Fruit fly (Drosophila melanogaster) whole organism, embryonic: ENCODE measurements around the gene Hmr.

Experiments used
- Adf1 ChIP-seq: fragments of 200-800 bp; sonication (Bioruptor generic); IDR thresholded peaks from 2 replicates; pipeline ENCODE4 v1.3.6; 2022; ENCODE audit warnings: missing biosample characterization, missing genetic modification characterization
- BtbVII ChIP-seq: fragments of 200-800 bp; sonication (Bioruptor generic); optimal IDR thresholded peaks from 3 replicates; lab custom pipeline; 2017; ENCODE audit warnings: missing biosample characterization, mild to moderate bottlenecking, missing genetic modification characterization
- C15 ChIP-seq: fragments of 200-800 bp; sonication (Bioruptor generic); IDR thresholded peaks from 3 replicates; pipeline ENCODE4 v1.3.6; 2022; ENCODE audit warnings: missing biosample characterization, missing genetic modification characterization
- CG11085 ChIP-seq: fragments of 200-800 bp; sonication (Bioruptor generic); IDR thresholded peaks from 2 replicates; pipeline ENCODE4 v1.3.6; 2022; ENCODE audit warnings: missing biosample characterization, missing genetic modification characterization
- CG11247 ChIP-seq: fragments of 200-800 bp; sonication (Bioruptor generic); IDR thresholded peaks from 2 replicates; pipeline ENCODE4 v1.3.6; 2022; ENCODE audit warnings: missing biosample characterization, missing genetic modification characterization
- CG11696 ChIP-seq: fragments of 200-800 bp; sonication (Bioruptor generic); IDR thresholded peaks from 2 replicates; pipeline ENCODE4 v1.3.6; 2022; ENCODE audit warnings: missing biosample characterization, missing genetic modification characterization
- CG13775 ChIP-seq: fragments of 200-800 bp; sonication (Bioruptor generic); optimal IDR thresholded peaks from 3 replicates; lab custom pipeline; 2017; ENCODE audit warnings: missing biosample characterization, mild to moderate bottlenecking, missing genetic modification characterization
- CG15073 ChIP-seq: fragments of 200-800 bp; sonication (Bioruptor generic); optimal IDR thresholded peaks from 2 replicates; lab custom pipeline; 2016; ENCODE audit warnings: missing biosample characterization, missing genetic modification characterization
- CG15696 ChIP-seq: fragments of 200-800 bp; sonication (Bioruptor generic); optimal IDR thresholded peaks from 2 replicates; lab custom pipeline; 2019; ENCODE audit warnings: missing biosample characterization, mild to moderate bottlenecking, missing genetic modification characterization, moderate library complexity
- CG17186 ChIP-seq: fragments of 200-800 bp; sonication (Bioruptor generic); optimal IDR thresholded peaks from 3 replicates; lab custom pipeline; 2017; ENCODE audit warnings: missing biosample characterization, missing genetic modification reagents, missing genetic modification characterization
- CG17359 ChIP-seq: fragments of 200-800 bp; sonication (Bioruptor generic); optimal IDR thresholded peaks from 3 replicates; lab custom pipeline; 2018; ENCODE audit warnings: missing biosample characterization, mild to moderate bottlenecking, missing genetic modification characterization, moderate library complexity
- CG17802 ChIP-seq: fragments of 200-800 bp; sonication (Bioruptor generic); optimal IDR thresholded peaks from 2 replicates; lab custom pipeline; 2018; ENCODE audit warnings: missing biosample characterization, mild to moderate bottlenecking, missing genetic modification characterization, moderate library complexity
- CG18619 ChIP-seq: fragments of 200-800 bp; sonication (Bioruptor generic); optimal IDR thresholded peaks from 3 replicates; lab custom pipeline; 2017; ENCODE audit warnings: missing biosample characterization, mild to moderate bottlenecking, missing genetic modification characterization
- CG33557 ChIP-seq: fragments of 200-800 bp; sonication (Bioruptor generic); optimal IDR thresholded peaks from 2 replicates; lab custom pipeline; 2019; ENCODE audit warnings: missing biosample characterization, mild to moderate bottlenecking, missing genetic modification characterization, moderate library complexity
- CG34422 ChIP-seq: fragments of 200-800 bp; sonication (Bioruptor generic); IDR thresholded peaks from 3 replicates; pipeline ENCODE4 v1.3.6; 2022; ENCODE audit warnings: missing biosample characterization, missing genetic modification characterization
- CG3726 ChIP-seq: fragments of 200-800 bp; sonication (Bioruptor generic); IDR thresholded peaks from 3 replicates; pipeline ENCODE4, ENCODE4 v1.3.6; 2022; ENCODE audit warnings: missing biosample characterization, missing genetic modification characterization
- CG3838 ChIP-seq: fragments of 200-800 bp; sonication (Bioruptor generic); optimal IDR thresholded peaks from 3 replicates; lab custom pipeline; 2016; ENCODE audit warnings: missing biosample characterization, missing genetic modification characterization
- CG5953 ChIP-seq: fragments of 200-800 bp; sonication (Bioruptor generic); IDR thresholded peaks from 2 replicates; pipeline ENCODE4 v1.3.6; 2022; ENCODE audit warnings: missing biosample characterization, missing genetic modification characterization
- CG7786 ChIP-seq: fragments of 200-800 bp; sonication (Bioruptor generic); optimal IDR thresholded peaks from 2 replicates; lab custom pipeline; 2016; ENCODE audit warnings: missing biosample characterization, missing genetic modification characterization
- CG7963 ChIP-seq: fragments of 200-800 bp; sonication (Bioruptor generic); IDR thresholded peaks from 3 replicates; pipeline ENCODE4 v1.3.6; 2022; ENCODE audit warnings: missing biosample characterization, missing genetic modification characterization; ENCODE audit not compliant: partially characterized antibody
- CG8359 ChIP-seq: fragments of 200-800 bp; sonication (Bioruptor generic); optimal IDR thresholded peaks from 2 replicates; lab custom pipeline; 2017; ENCODE audit warnings: missing biosample characterization, mild to moderate bottlenecking, missing genetic modification characterization, borderline replicate concordance
- CHES-1-like ChIP-seq: fragments of 200-800 bp; sonication (Bioruptor generic); optimal IDR thresholded peaks from 2 replicates; lab custom pipeline; 2016; ENCODE audit warnings: missing biosample characterization, missing genetic modification characterization
- D19B ChIP-seq: fragments of 200-800 bp; sonication (Bioruptor generic); optimal IDR thresholded peaks from 2 replicates; lab custom pipeline; 2017; ENCODE audit warnings: missing biosample characterization, mild to moderate bottlenecking, missing genetic modification characterization
- Deaf1 ChIP-seq: fragments of 200-800 bp; optimal IDR thresholded peaks from 3 replicates; lab custom pipeline; 2019; ENCODE audit warnings: missing biosample characterization, mild to moderate bottlenecking, missing genetic modification characterization, moderate library complexity
- Doc3 ChIP-seq: fragments of 200-800 bp; sonication (Bioruptor generic); IDR thresholded peaks from 3 replicates; pipeline ENCODE4 v1.3.6; 2022; ENCODE audit warnings: missing biosample characterization, missing genetic modification characterization; ENCODE audit not compliant: partially characterized antibody
- Dp ChIP-seq: fragments of 200-800 bp; sonication (Bioruptor generic); optimal IDR thresholded peaks from 2 replicates; lab custom pipeline; 2018; ENCODE audit warnings: missing biosample characterization, mild to moderate bottlenecking, missing genetic modification characterization, moderate library complexity
- Eip74EF ChIP-seq, 2 experiments: fragments of 200-800 bp in 1 of 2; fragments of >200 bp in 1 of 2; sonication (Bioruptor generic) in 1 of 2; optimal IDR thresholded peaks; 2 replicates each; lab custom pipeline; 2017 to 2019; ENCODE audit warnings: missing biosample characterization in 2 of 2, missing genetic modification characterization in 2 of 2, mild to moderate bottlenecking in 1 of 2, moderate library complexity in 1 of 2
- Gsc ChIP-seq: fragments of 200-800 bp; sonication (Bioruptor generic); IDR thresholded peaks from 2 replicates; pipeline ENCODE4 v1.3.6; 2022; ENCODE audit warnings: missing biosample characterization, missing genetic modification characterization
- Hmx ChIP-seq: fragments of 200-800 bp; sonication (Bioruptor generic); optimal IDR thresholded peaks from 2 replicates; lab custom pipeline; 2016; ENCODE audit warnings: missing biosample characterization, missing genetic modification characterization
- Hr51 ChIP-seq, 2 experiments: fragments of 200-800 bp; sonication (Bioruptor generic); optimal IDR thresholded peaks; 2 replicates in 1 of 2; 3 replicates in 1 of 2; lab custom pipeline; 2016 to 2018; ENCODE audit warnings: missing biosample characterization in 2 of 2, missing genetic modification characterization in 2 of 2, mild to moderate bottlenecking in 1 of 2, moderate library complexity in 1 of 2
- Mes4 ChIP-seq: fragments of 200-800 bp; sonication (Bioruptor generic); optimal IDR thresholded peaks from 2 replicates; lab custom pipeline; 2016; ENCODE audit warnings: missing biosample characterization, missing genetic modification characterization
- PHDP ChIP-seq: fragments of 200-800 bp; sonication (Bioruptor generic); optimal IDR thresholded peaks from 3 replicates; lab custom pipeline; 2018; ENCODE audit warnings: missing biosample characterization, mild to moderate bottlenecking, missing genetic modification characterization, moderate library complexity
- Rfx ChIP-seq: fragments of 200-800 bp; sonication (Bioruptor generic); IDR thresholded peaks from 2 replicates; pipeline ENCODE4 v1.3.6; 2022; ENCODE audit warnings: missing biosample characterization, missing genetic modification characterization
- Trl ChIP-seq, 3 experiments: fragments of >200 bp in 2 of 3; fragments of 200-800 bp in 1 of 3; sonication (Bioruptor generic) in 1 of 3; optimal IDR thresholded peaks; 2 replicates in 1 of 3; 3 replicates in 2 of 3; lab custom pipeline; 2016 to 2017; ENCODE audit warnings: missing biosample characterization in 1 of 3, missing genetic modification characterization in 1 of 3
- ash1 ChIP-seq: fragments of 200-800 bp; sonication (Bioruptor generic); optimal IDR thresholded peaks from 2 replicates; lab custom pipeline; 2018; ENCODE audit warnings: missing biosample characterization, mild to moderate bottlenecking, missing genetic modification characterization
- bab2 ChIP-seq: fragments of 200-800 bp; sonication (Bioruptor generic); optimal IDR thresholded peaks from 2 replicates; lab custom pipeline; 2016; ENCODE audit warnings: missing biosample characterization, missing genetic modification characterization
- chm ChIP-seq: fragments of 200-800 bp; sonication (Bioruptor generic); IDR thresholded peaks from 2 replicates; pipeline ENCODE4 v1.3.6; 2022; ENCODE audit warnings: missing biosample characterization, missing genetic modification characterization
- disco-r ChIP-seq: fragments of 200-800 bp; sonication (Bioruptor generic); optimal IDR thresholded peaks from 2 replicates; lab custom pipeline; 2016; ENCODE audit warnings: missing biosample characterization, missing genetic modification characterization
- hbn ChIP-seq: fragments of 200-800 bp; sonication (Bioruptor generic); IDR thresholded peaks from 2 replicates; pipeline ENCODE4 v1.3.6; 2022; ENCODE audit warnings: missing biosample characterization, missing genetic modification characterization; ENCODE audit not compliant: partially characterized antibody
- kni ChIP-seq: fragments of 200-800 bp; sonication (Bioruptor generic); optimal IDR thresholded peaks from 3 replicates; lab custom pipeline; 2017; ENCODE audit warnings: mild to moderate bottlenecking, missing biosample characterization, missing genetic modification reagents, missing genetic modification characterization
- knrl ChIP-seq: fragments of 200-800 bp; sonication (Bioruptor generic); IDR thresholded peaks from 3 replicates; pipeline ENCODE4 v1.3.6; 2022; ENCODE audit warnings: missing biosample characterization, missing genetic modification characterization; ENCODE audit not compliant: partially characterized antibody
- lmd ChIP-seq: fragments of 200-800 bp; sonication (Bioruptor generic); IDR thresholded peaks from 2 replicates; pipeline ENCODE4 v1.3.6; 2022; ENCODE audit warnings: missing biosample characterization, missing genetic modification characterization
- otp ChIP-seq: fragments of 200-800 bp; sonication (Bioruptor generic); IDR thresholded peaks from 3 replicates; pipeline ENCODE4, ENCODE4 v1.3.6; 2022; ENCODE audit warnings: missing biosample characterization, missing genetic modification characterization
- pum ChIP-seq: fragments of 200-800 bp; sonication (Bioruptor generic); optimal IDR thresholded peaks from 2 replicates; lab custom pipeline; 2016; ENCODE audit warnings: missing biosample characterization, missing genetic modification characterization
- pzg ChIP-seq: fragments of 200-800 bp; sonication (Bioruptor generic); optimal IDR thresholded peaks from 3 replicates; lab custom pipeline; 2018; ENCODE audit warnings: missing biosample characterization, mild to moderate bottlenecking, missing genetic modification characterization, moderate library complexity
- repo ChIP-seq: fragments of 200-800 bp; sonication (Bioruptor generic); optimal IDR thresholded peaks from 2 replicates; lab custom pipeline; 2016; ENCODE audit warnings: missing biosample characterization, missing genetic modification characterization
- rib ChIP-seq: fragments of 200-800 bp; sonication (Bioruptor generic); IDR thresholded peaks from 2 replicates; pipeline ENCODE4 v1.3.6; 2022; ENCODE audit warnings: missing biosample characterization, missing genetic modification characterization
- slou ChIP-seq: fragments of 200-800 bp; sonication (Bioruptor generic); optimal IDR thresholded peaks from 3 replicates; lab custom pipeline; 2016; ENCODE audit warnings: missing biosample characterization, missing genetic modification characterization
- slp2 ChIP-seq: fragments of 200-800 bp; sonication (Bioruptor generic); optimal IDR thresholded peaks from 2 replicates; lab custom pipeline; 2016; ENCODE audit warnings: missing biosample characterization, missing genetic modification characterization
- z ChIP-seq: fragments of 200-800 bp; sonication (Bioruptor generic); IDR thresholded peaks from 3 replicates; pipeline ENCODE4 v1.3.6; 2022; ENCODE audit warnings: missing biosample characterization, missing genetic modification characterization
- zfh2 ChIP-seq: fragments of 200-800 bp; sonication (Bioruptor generic); optimal IDR thresholded peaks from 2 replicates; lab custom pipeline; 2016; ENCODE audit warnings: missing biosample characterization, missing genetic modification characterization

Gene Hmr

dm6 chrX:10595813-10596212 is at the start of gene Hmr, which contains the start of gene CG2124:
Gene Hmr, minus strand, starts transcription at chrX:10595855.
Gene CG2124, plus strand, starts transcription at chrX:10596122.
- TF ChIP-seq CHES-1-like (GFP tag; lab: Kevin White, UChicago) (no peak), CG7786 (GFP tag; lab: Kevin White, UChicago) (no peak), CG15073 (no peak), CG13775 (GFP tag; lab: Kevin White, UChicago) (no peak), hbn (GFP tag; lab: Robert Waterston, UW) (peak; percentile 66; the same call in 1 of the 2 replicates), CG33557 (GFP tag; lab: Kevin White, UChicago) (no peak), disco-r (no peak), Adf1 (GFP tag; lab: Robert Waterston, UW) (no peak), ash1 (GFP tag; lab: Kevin White, UChicago) (no peak), Eip74EF (GFP tag; optimal IDR thresholded peaks at IDR 0.05; lab: Kevin White, UChicago) (no peak), BtbVII (no peak), knrl (GFP tag; lab: Robert Waterston, UW) (peak; percentile 42; the same call in 2 of the 3 replicates), pum (no peak), CG7963 (GFP tag; lab: Robert Waterston, UW) (0 out of 3 replicates have a peak, but pooled peaks have one; percentile 26), z (no peak), Dp (GFP tag; lab: Kevin White, UChicago) (peak; percentile 46), chm (GFP tag; lab: Robert Waterston, UW) (no peak), CG3726 (no peak), lmd (GFP tag; lab: Robert Waterston, UW) (no peak), kni (GFP tag; lab: Kevin White, UChicago) (no peak), Doc3 (GFP tag; lab: Robert Waterston, UW) (peak; percentile 76), CG5953 (no peak), bab2 (GFP tag; lab: Kevin White, UChicago) (no peak), zfh2 (GFP tag; lab: Kevin White, UChicago) (no peak), Rfx (no peak), CG17359 (tag; lab: Kevin White, UChicago) (no peak), CG3838 (no peak), Hmx (no peak), Gsc (GFP tag; lab: Robert Waterston, UW) (no peak), CG17802 (no peak), slp2 (no peak), CG17186 (GFP tag; lab: Kevin White, UChicago) (peak; percentile 54), PHDP (tag; lab: Kevin White, UChicago) (no peak), CG11085 (GFP tag; lab: Robert Waterston, UW) (no peak), repo (no peak), Mes4 (no peak), Trl (optimal IDR thresholded peaks at IDR 0.05; lab: Kevin White, UChicago) (peak; percentile 28 to 47), Trl (GFP tag; optimal IDR thresholded peaks at IDR 0.05; lab: Kevin White, UChicago) (no peak), CG11696 (no peak), pzg (GFP tag; lab: Kevin White, UChicago) (peak; percentile 55), rib (GFP tag; lab: Robert Waterston, UW) (no peak), Hr51 (GFP tag; optimal IDR thresholded peaks at IDR 0.05; lab: Kevin White, UChicago) (no peak), CG15696 (tag; lab: Kevin White, UChicago) (no peak), CG34422 (no peak), slou (GFP tag; lab: Kevin White, UChicago) (no peak), CG8359 (no peak), C15 (GFP tag; lab: Robert Waterston, UW) (no peak), Deaf1 (tag; lab: Kevin White, UChicago) (peak; percentile 22), CG11247 (GFP tag; lab: Robert Waterston, UW) (no peak), otp (GFP tag; lab: Robert Waterston, UW) (no peak), CG18619 (GFP tag; lab: Kevin White, UChicago) (no peak), D19B (no peak)
